Worm (Caenorhabditis elegans) whole organism, early embryonic: Measurements from ENCODE around the gene ufbp-1.

Experiments
- B0310.2 ChIP-seq: sonication (generic microtip); optimal IDR thresholded peaks from 2 replicates; lab custom pipeline; 2016; ENCODE audit warnings: mild to moderate bottlenecking, missing genetic modification characterization, missing compliant biosample characterization
- F13C5.2 ChIP-seq: sonication (generic microtip); optimal IDR thresholded peaks from 2 replicates; lab custom pipeline; 2017; ENCODE audit warnings: mild to moderate bottlenecking, missing genetic modification characterization, inconsistent platforms, missing compliant biosample characterization
- aly-1 ChIP-seq: sonication (generic microtip); optimal IDR thresholded peaks from 2 replicates; lab custom pipeline; 2016; ENCODE audit warnings: missing genetic modification characterization, missing compliant biosample characterization
- ama-1 ChIP-seq: fragments of 150-350 bp; optimal IDR thresholded peaks from 2 replicates; lab custom pipeline; 2014
- ceh-13 ChIP-seq: fragments of 200-800 bp; sonication (Bioruptor generic); optimal IDR thresholded peaks from 2 replicates; lab custom pipeline; 2018; ENCODE audit warnings: mild to moderate bottlenecking, missing genetic modification characterization, missing compliant biosample characterization
- ceh-36 ChIP-seq: sonication (generic microtip); optimal IDR thresholded peaks from 2 replicates; lab custom pipeline; 2016; ENCODE audit warnings: missing genetic modification characterization, inconsistent platforms, missing compliant biosample characterization
- ets-7 ChIP-seq: sonication (generic microtip); optimal IDR thresholded peaks from 2 replicates; lab custom pipeline; 2016; ENCODE audit warnings: missing genotype, missing genetic modification characterization, missing compliant biosample characterization
- flt-1 ChIP-seq: fragments of 200-800 bp; sonication (Bioruptor generic); IDR thresholded peaks from 2 replicates; pipeline ENCODE4 v1.3.6; 2022; ENCODE audit warnings: missing genetic modification characterization, missing compliant biosample characterization
- hmbx-1 ChIP-seq: sonication (generic microtip); optimal IDR thresholded peaks from 2 replicates; lab custom pipeline; 2016; ENCODE audit warnings: mild to moderate bottlenecking, missing genetic modification characterization, missing compliant biosample characterization
- hmg-4 ChIP-seq: fragments of 200-800 bp; sonication (Bioruptor generic); optimal IDR thresholded peaks from 2 replicates; lab custom pipeline; 2018; ENCODE audit warnings: mild to moderate bottlenecking, missing genetic modification characterization, missing compliant biosample characterization
- hnd-1 ChIP-seq: sonication (generic microtip); optimal IDR thresholded peaks from 2 replicates; lab custom pipeline; 2016; ENCODE audit warnings: missing genetic modification characterization, missing compliant biosample characterization
- pes-1 ChIP-seq: fragments of 200-800 bp; sonication (Bioruptor generic); IDR thresholded peaks from 2 replicates; pipeline ENCODE4 v1.3.6; 2022; ENCODE audit warnings: missing genetic modification reagents, missing genetic modification characterization, missing compliant biosample characterization
- scrt-1 ChIP-seq: fragments of 200-800 bp; sonication (Bioruptor generic); IDR thresholded peaks from 2 replicates; pipeline ENCODE4 v1.3.6; 2022; ENCODE audit warnings: missing genetic modification characterization, missing compliant biosample characterization
- sea-1 ChIP-seq: fragments of 200-800 bp; sonication (Bioruptor generic); conservative IDR thresholded peaks from 2 replicates; pipeline ENCODE4 v1.3.6; 2022; ENCODE audit warnings: missing genetic modification characterization, missing compliant biosample characterization
- tbx-11 ChIP-seq: fragments of 200-800 bp; sonication (Bioruptor generic); IDR thresholded peaks from 2 replicates; pipeline ENCODE4 v1.3.6; 2022; ENCODE audit warnings: missing genetic modification characterization, missing compliant biosample characterization
- tbx-37 ChIP-seq: fragments of 200-800 bp; sonication (Bioruptor generic); conservative IDR thresholded peaks from 2 replicates; pipeline ENCODE4 v1.3.6; 2022; ENCODE audit warnings: missing genetic modification reagents, missing genetic modification characterization, missing compliant biosample characterization
- tra-4 ChIP-seq: sonication (generic microtip); optimal IDR thresholded peaks from 2 replicates; lab custom pipeline; 2017; ENCODE audit warnings: missing genetic modification characterization, missing compliant biosample characterization

Gene ufbp-1

DNA sequence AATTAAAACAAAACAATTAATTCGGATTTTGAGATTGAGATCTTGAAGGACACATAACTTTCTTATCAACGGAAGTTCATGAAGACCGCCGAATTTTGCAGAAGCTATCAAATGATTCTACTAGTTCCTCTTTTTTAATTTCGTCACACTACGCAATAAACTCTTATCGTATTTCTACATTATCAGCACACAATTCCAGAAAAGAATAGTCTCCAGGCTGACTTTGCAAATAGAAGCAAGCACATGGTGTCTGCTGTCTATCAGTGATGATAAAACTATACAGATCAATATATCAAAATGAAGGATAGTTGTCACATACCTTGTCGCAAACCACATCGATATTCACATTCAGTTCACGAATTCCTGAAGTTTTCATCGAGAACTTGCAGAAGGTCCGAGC is 42.9 kb downstream of the ufbp-1 start:
- TF ChIP-seq ama-1 (lab: Kevin White, UChicago) (no peak), sea-1 (GFP tag; lab: Robert Waterston, UW) (no peak), scrt-1 (no peak), ceh-36 (tag; lab: Kevin White, UChicago) (no peak), pes-1 (GFP tag; lab: Robert Waterston, UW) (no peak), ceh-13 (no peak), hmbx-1 (no peak), tbx-37 (GFP tag; lab: Robert Waterston, UW) (no peak), F13C5.2 (tag; lab: Kevin White, UChicago) (no peak), tra-4 (tag; lab: Kevin White, UChicago) (no peak), hmg-4 (no peak)

DNA sequence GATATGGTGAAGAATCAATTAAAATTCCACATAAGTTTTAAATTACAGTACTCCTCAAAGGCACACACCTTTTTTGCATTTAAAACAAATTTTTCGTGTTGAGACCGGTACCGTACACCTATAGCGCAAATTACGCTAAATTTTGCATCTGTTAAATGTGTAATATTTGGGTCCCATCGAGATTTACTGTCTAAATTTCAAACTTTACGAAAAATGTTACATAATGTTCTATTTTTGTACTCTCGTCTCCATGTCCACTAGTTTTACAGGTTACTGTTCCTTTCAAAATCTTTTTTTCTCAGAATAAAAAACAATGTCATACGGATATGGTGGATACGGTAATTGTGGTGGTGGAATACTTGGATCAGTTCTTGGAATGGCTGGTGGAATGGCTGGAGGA is 45.0 kb downstream of the ufbp-1 start, which contains the start of gene ZK353.2:
Gene ZK353.2, plus strand, starts transcription at position 301 of the 400 bp plus-strand sequence.
- no peak for TF ChIP-seq aly-1 (tag; lab: Kevin White, UChicago)
- TF ChIP-seq B0310.2 (tag; lab: Kevin White, UChicago): no peak

DNA sequence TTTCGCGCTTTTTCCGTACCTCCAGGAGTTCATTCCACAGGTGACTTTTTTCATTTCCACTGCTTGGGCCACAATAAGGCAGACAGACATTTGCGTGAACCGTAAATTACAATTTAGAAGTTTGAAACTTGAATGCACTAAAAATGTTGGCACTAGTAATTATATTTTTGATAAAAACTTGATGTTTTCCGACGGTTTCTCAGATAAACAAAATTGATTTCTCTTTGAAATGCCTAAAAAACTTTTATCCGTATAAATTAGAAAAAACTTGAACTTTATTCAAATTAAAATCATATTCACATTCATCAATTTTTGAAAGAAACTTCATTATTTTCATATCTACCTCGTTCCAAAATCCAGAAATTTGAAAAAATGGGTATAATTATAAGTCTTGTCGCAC is 47.7 kb downstream of the ufbp-1 start, which contains the start of gene ZK353.3:
Gene ZK353.3, plus strand, starts transcription at position 301 of the 400 bp plus-strand sequence.
- no peak for TF ChIP-seq tra-4 (tag; lab: Kevin White, UChicago)
- no peak for TF ChIP-seq ceh-36 (tag; lab: Kevin White, UChicago)
- TF ChIP-seq aly-1 (tag; lab: Kevin White, UChicago): no peak
- no peak for TF ChIP-seq sea-1 (GFP tag; lab: Robert Waterston, UW)
- TF ChIP-seq flt-1 (GFP tag; lab: Robert Waterston, UW): no peak
- TF ChIP-seq scrt-1: no peak
- TF ChIP-seq hmg-4: no peak
- TF ChIP-seq ceh-13: no peak
- TF ChIP-seq hmbx-1: no peak
- no peak for TF ChIP-seq hnd-1
- no peak for TF ChIP-seq ama-1 (lab: Kevin White, UChicago)
- TF ChIP-seq tbx-11: no peak

DNA sequence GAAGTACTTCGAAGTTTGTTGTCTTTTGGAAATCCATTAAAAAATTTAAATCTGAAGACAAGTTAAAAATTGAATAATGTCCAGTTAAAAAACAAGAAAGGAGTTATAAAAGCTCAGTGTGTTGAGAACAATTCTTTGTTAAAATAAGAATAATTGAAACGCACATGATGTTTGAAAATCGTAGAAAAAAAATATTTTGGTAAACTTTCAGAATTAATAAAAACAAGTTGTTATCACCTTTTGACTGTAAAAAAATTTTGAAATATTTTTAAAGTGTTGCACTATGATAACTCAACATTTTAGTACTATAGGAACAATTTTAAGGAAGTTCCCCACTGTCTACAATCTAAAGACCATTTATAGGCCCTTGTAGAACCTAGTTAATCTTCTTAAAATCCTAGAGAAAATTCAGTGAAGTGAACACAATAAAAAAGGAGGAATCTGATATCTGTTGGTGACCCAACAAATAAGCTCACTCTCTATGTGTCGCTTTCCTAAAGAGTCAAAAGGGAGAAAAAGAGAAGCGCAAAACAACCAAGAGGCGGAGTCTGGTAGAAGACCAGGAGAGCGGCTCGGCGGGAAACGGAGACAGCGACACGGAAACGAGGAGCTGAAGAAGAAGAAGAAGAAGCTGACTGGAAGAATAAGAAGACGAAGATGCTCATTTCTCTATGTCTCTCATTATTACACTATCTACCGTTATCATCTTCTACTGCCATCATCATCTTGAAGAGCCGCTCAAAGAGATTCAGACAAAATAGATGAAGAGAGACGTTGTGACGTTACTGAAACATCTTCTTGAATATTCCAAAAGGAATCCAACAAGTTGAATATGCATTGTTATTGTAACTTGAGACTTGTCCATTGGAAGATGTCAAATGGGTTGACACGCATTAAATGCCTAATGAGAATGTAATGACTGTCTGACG is 48.8 kb downstream of the ufbp-1 start, which contains the start of gene ZK353.10:
Gene ZK353.10, minus strand, starts transcription at position 51 of the 929 bp plus-strand sequence.
- no peak for TF ChIP-seq hmbx-1
- TF ChIP-seq scrt-1: no peak
- no peak for TF ChIP-seq sea-1 (GFP tag; lab: Robert Waterston, UW)
- no peak for TF ChIP-seq ets-7 (tag; lab: Kevin White, UChicago)
- TF ChIP-seq hmg-4: no peak
- TF ChIP-seq ama-1 (lab: Kevin White, UChicago): no peak
- no peak for TF ChIP-seq tbx-11
- TF ChIP-seq tra-4 (tag; lab: Kevin White, UChicago): no peak
- TF ChIP-seq aly-1 (tag; lab: Kevin White, UChicago): no peak
- TF ChIP-seq ceh-36 (tag; lab: Kevin White, UChicago): no peak
- no peak for TF ChIP-seq pes-1 (GFP tag; lab: Robert Waterston, UW)
- no peak for TF ChIP-seq B0310.2 (tag; lab: Kevin White, UChicago)
- no peak for TF ChIP-seq flt-1 (GFP tag; lab: Robert Waterston, UW)
- TF ChIP-seq tbx-37 (GFP tag; lab: Robert Waterston, UW): no peak
- no peak for TF ChIP-seq hnd-1
- no peak for TF ChIP-seq F13C5.2 (tag; lab: Kevin White, UChicago)
- TF ChIP-seq ceh-13: no peak

DNA sequence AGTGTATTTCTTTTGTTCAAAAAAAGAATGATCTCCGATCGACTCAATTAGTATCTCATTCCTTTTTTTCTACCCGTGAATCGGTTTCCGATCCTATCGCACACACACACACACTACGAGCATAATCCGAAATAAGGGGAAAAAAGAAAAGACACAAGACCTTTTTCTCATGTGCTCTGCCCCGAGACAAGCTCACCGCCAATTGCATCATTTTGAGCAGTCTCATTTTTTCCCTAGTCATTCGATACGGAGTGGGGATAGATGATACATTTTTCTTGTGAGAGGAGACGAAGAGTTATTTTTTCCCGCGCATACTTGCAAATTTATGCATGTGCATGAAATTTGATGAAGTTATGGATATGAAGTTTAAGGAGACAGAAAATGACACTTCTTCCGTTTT is 51.1 kb downstream of the ufbp-1 start:
- TF ChIP-seq ama-1 (lab: Kevin White, UChicago) (no peak), pes-1 (GFP tag; lab: Robert Waterston, UW) (no peak), tra-4 (tag; lab: Kevin White, UChicago) (no peak), F13C5.2 (tag; lab: Kevin White, UChicago) (no peak), hmbx-1 (no peak), B0310.2 (tag; lab: Kevin White, UChicago) (no peak), ceh-36 (tag; lab: Kevin White, UChicago) (no peak), tbx-11 (no peak), tbx-37 (GFP tag; lab: Robert Waterston, UW) (no peak), sea-1 (GFP tag; lab: Robert Waterston, UW) (no peak)

DNA sequence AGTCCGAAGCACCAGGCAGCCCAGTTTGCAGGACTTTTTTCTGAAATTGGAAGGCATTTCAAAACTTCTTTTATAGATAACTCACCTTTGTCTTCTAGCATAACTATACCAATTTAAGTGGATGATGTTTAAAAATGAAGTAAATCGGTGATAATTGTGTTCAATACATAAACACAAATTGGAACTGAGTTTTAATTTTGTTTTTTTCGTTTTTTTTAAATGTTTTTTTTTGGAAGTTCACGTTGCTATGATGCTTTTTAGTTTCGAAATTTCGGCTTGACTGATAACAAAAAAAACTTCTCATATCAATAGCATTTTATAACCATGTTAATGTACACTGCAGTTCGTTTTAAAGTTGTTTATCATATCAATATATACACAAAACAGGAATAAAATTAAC is 53.9 kb downstream of the ufbp-1 start, which contains the start of gene ZK353.4:
Gene ZK353.4, minus strand, starts transcription at position 101 of the 400 bp plus-strand sequence.
- TF ChIP-seq scrt-1 (no peak), hmbx-1 (no peak), aly-1 (tag; lab: Kevin White, UChicago) (no peak), ets-7 (tag; lab: Kevin White, UChicago) (no peak), ceh-36 (tag; lab: Kevin White, UChicago) (no peak), hmg-4 (no peak), pes-1 (GFP tag; lab: Robert Waterston, UW) (no peak), tbx-11 (no peak), tbx-37 (GFP tag; lab: Robert Waterston, UW) (no peak), B0310.2 (tag; lab: Kevin White, UChicago) (no peak), flt-1 (GFP tag; lab: Robert Waterston, UW) (no peak), hnd-1 (no peak), sea-1 (GFP tag; lab: Robert Waterston, UW) (no peak), ama-1 (lab: Kevin White, UChicago) (no peak), tra-4 (tag; lab: Kevin White, UChicago) (no peak), ceh-13 (no peak), F13C5.2 (tag; lab: Kevin White, UChicago) (no peak)
